Worm (Caenorhabditis elegans): ENCODE measurements around the gene Y111B2A.2.

Y111B2A.2 gene

ce11 chrIII:12537239-12537845 lies 41.5 kb downstream of the Y111B2A.2 start:
- TF ChIP-seq T22C8.4 (GFP tag; IDR thresholded peaks at IDR 0.05) (no peak), klf-2 (GFP tag; conservative IDR thresholded peaks at IDR 0.05) (no peak), ref-1 (GFP tag; conservative IDR thresholded peaks at IDR 0.05) (no peak)

- TF ChIP-seq ztf-23 (GFP tag; IDR thresholded peaks at IDR 0.05) (no peak), med-1 (GFP tag; optimal IDR thresholded peaks at IDR 0.05; ENCODE audit: insufficient read depth) (no peak), ref-1 (GFP tag; conservative IDR thresholded peaks at IDR 0.05) (no peak), flt-1 (GFP tag; IDR thresholded peaks at IDR 0.05) (no peak)
Measured at ce11 chrIII:12540411-12540810, 44.5 kb downstream of the Y111B2A.2 start.

ce11 chrIII:12541519-12541918 lies 45.6 kb downstream of the Y111B2A.2 start:
- TF ChIP-seq tab-1 (GFP tag; IDR thresholded peaks at IDR 0.05) (peak; percentile 62; the same call in 1 of the 2 replicates), ztf-23 (GFP tag; IDR thresholded peaks at IDR 0.05) (0 out of 2 replicates have a peak, but pooled peaks have one; percentile 44)

ce11 chrIII:12542656-12543055 lies 46.8 kb downstream of the Y111B2A.2 start:
- TF ChIP-seq ztf-23 (GFP tag; IDR thresholded peaks at IDR 0.05) (no peak), med-1 (GFP tag; optimal IDR thresholded peaks at IDR 0.05; ENCODE audit: insufficient read depth) (no peak), flt-1 (GFP tag; IDR thresholded peaks at IDR 0.05) (no peak), klf-2 (GFP tag; conservative IDR thresholded peaks at IDR 0.05) (no peak), cog-1 (tag; optimal IDR thresholded peaks at IDR 0.05) (no peak), tab-1 (GFP tag; IDR thresholded peaks at IDR 0.05) (no peak), T22C8.4 (GFP tag; IDR thresholded peaks at IDR 0.05) (no peak), ref-1 (GFP tag; conservative IDR thresholded peaks at IDR 0.05) (no peak), ztf-29 (GFP tag; IDR thresholded peaks at IDR 0.05) (no peak)

All from whole organism, midembryonic.